Worm (Caenorhabditis elegans): Measurements from ENCODE around the gene fbl-1.

fbl-1 gene

DNA sequence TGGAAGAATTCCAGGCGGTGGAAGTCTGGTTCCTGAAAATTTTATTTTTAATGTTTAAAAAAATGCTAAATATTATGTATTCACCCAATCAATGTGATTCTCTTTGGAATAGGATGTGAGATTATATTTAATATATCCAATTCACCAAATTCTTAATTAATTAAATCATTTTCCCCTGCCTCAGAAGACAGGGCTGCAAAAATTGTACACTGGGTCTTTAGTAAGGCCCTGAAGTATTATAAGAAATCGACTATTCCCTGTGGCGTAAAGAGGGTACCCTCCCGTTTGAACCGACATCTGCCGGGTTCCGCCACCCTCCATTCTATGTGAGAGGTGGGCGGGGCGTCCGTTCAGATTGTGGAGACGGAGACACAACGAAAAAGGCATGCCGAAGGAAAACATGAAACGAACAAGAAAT, 29.4 kb upstream of the fbl-1 start:
- TF ChIP-seq unc-3 (GFP tag; conservative IDR thresholded peaks at IDR 0.05) (no peak), unc-3 (tag; optimal IDR thresholded peaks at IDR 0.05) (no peak), fkh-10 (GFP tag; optimal IDR thresholded peaks at IDR 0.05) (no peak), K02D7.2 (tag; optimal IDR thresholded peaks at IDR 0.05) (no peak), ttx-3 (tag; optimal IDR thresholded peaks at IDR 0.05) (no peak), nhr-232 (tag; optimal IDR thresholded peaks at IDR 0.05) (no peak), K09A11.1 (tag; optimal IDR thresholded peaks at IDR 0.05; ENCODE audit: insufficient read depth) (no peak), ztf-16 (tag; optimal IDR thresholded peaks at IDR 0.05) (no peak), ceh-2 (tag; optimal IDR thresholded peaks at IDR 0.05) (no peak), rnt-1 (tag; optimal IDR thresholded peaks at IDR 0.05) (no peak), pros-1 (tag; optimal IDR thresholded peaks at IDR 0.05) (peak; percentile 77), ceh-24 (tag; optimal IDR thresholded peaks at IDR 0.05) (no peak), lim-6 (tag; optimal IDR thresholded peaks at IDR 0.05) (no peak), unc-55 (GFP tag; optimal IDR thresholded peaks at IDR 0.05) (peak; percentile 27), F13H6.1 (tag; optimal IDR thresholded peaks at IDR 0.05) (no peak), pax-1 (tag; optimal IDR thresholded peaks at IDR 0.05) (no peak), hlh-13 (GFP tag; optimal IDR thresholded peaks at IDR 0.05) (no peak), hlh-6 (tag; optimal IDR thresholded peaks at IDR 0.05) (no peak), elt-2 (tag; optimal IDR thresholded peaks at IDR 0.05) (no peak), C38D4.7 (GFP tag; optimal IDR thresholded peaks at IDR 0.05) (no peak), ceh-31 (tag; optimal IDR thresholded peaks at IDR 0.05) (peak; percentile 31), ahr-1 (tag; optimal IDR thresholded peaks at IDR 0.05) (no peak), ceh-14 (tag; optimal IDR thresholded peaks at IDR 0.05) (no peak), Y22D7AL.16 (tag; optimal IDR thresholded peaks at IDR 0.05) (no peak), ets-4 (tag; optimal IDR thresholded peaks at IDR 0.05) (no peak), ceh-48 (tag; optimal IDR thresholded peaks at IDR 0.05) (peak; percentile 1), unc-42 (tag; optimal IDR thresholded peaks at IDR 0.05) (peak; percentile 67), sdc-2 (tag; optimal IDR thresholded peaks at IDR 0.05) (peak; percentile 7), hlh-30 (tag; optimal IDR thresholded peaks at IDR 0.05; ENCODE audit: insufficient read depth) (no peak), hlh-15 (tag; optimal IDR thresholded peaks at IDR 0.05) (no peak), lin-11 (tag; optimal IDR thresholded peaks at IDR 0.05) (no peak), pag-3 (tag; optimal IDR thresholded peaks at IDR 0.05; ENCODE audit: borderline replicate concordance) (no peak), pha-4 (tag; optimal IDR thresholded peaks at IDR 0.05) (no peak), dve-1 (tag; optimal IDR thresholded peaks at IDR 0.05) (no peak), ceh-45 (GFP tag; IDR thresholded peaks at IDR 0.05) (no peak), ceh-18 (tag; optimal IDR thresholded peaks at IDR 0.05) (no peak), elt-4 (tag; optimal IDR thresholded peaks at IDR 0.05) (no peak), npax-4 (tag; optimal IDR thresholded peaks at IDR 0.05) (no peak), ceh-34 (tag; optimal IDR thresholded peaks at IDR 0.05) (no peak), ama-1 (optimal IDR thresholded peaks at IDR 0.05) (peak; percentile 67), dmd-4 (tag; optimal IDR thresholded peaks at IDR 0.05; ENCODE audit: borderline replicate concordance) (no peak), sox-2 (GFP tag; IDR thresholded peaks at IDR 0.05) (no peak), nfya-1 (tag; optimal IDR thresholded peaks at IDR 0.05) (peak; percentile 69), T23F11.4 (GFP tag; optimal IDR thresholded peaks at IDR 0.05) (no peak), ceh-6 (GFP tag; optimal IDR thresholded peaks at IDR 0.05) (no peak), syd-9 (tag; optimal IDR thresholded peaks at IDR 0.05) (no peak)

All from whole organism, late embryonic.